Fruit fly (Drosophila melanogaster) whole organism, embryonic: ENCODE measurements around the gene CG7069.

Experiments
- Abd-B ChIP-seq: fragments of 200-800 bp; sonication (Bioruptor generic); optimal IDR thresholded peaks from 2 replicates; lab custom pipeline; 2018; ENCODE audit warnings: missing biosample characterization, mild to moderate bottlenecking, missing genetic modification characterization, moderate library complexity
- Aef1 ChIP-seq: fragments of 200-800 bp; sonication (Bioruptor generic); IDR thresholded peaks from 3 replicates; pipeline ENCODE4 v1.3.6; 2022; ENCODE audit warnings: missing biosample characterization, missing genetic modification characterization
- Antp ChIP-seq: fragments of 200-800 bp; sonication (Bioruptor generic); optimal IDR thresholded peaks from 3 replicates; lab custom pipeline; 2016; ENCODE audit warnings: missing biosample characterization, missing genetic modification characterization
- Asciz ChIP-seq: fragments of 200-800 bp; sonication (Bioruptor generic); optimal IDR thresholded peaks from 2 replicates; lab custom pipeline; 2017; ENCODE audit warnings: missing biosample characterization, mild to moderate bottlenecking, missing genetic modification characterization, missing genetic modification reagents
- B-H2 ChIP-seq: fragments of 200-800 bp; sonication (Bioruptor generic); optimal IDR thresholded peaks from 2 replicates; lab custom pipeline; 2018; ENCODE audit warnings: missing biosample characterization, mild to moderate bottlenecking, missing genetic modification characterization
- CG1024 ChIP-seq: fragments of 200-800 bp; sonication (Bioruptor generic); IDR thresholded peaks from 2 replicates; pipeline ENCODE4 v1.3.6; 2022; ENCODE audit warnings: missing biosample characterization, missing genetic modification characterization
- CG10321 ChIP-seq: fragments of 200-800 bp; sonication (Bioruptor generic); IDR thresholded peaks from 2 replicates; pipeline ENCODE4 v1.3.6; 2022; ENCODE audit warnings: missing biosample characterization, missing genetic modification characterization
- CG11085 ChIP-seq: fragments of 200-800 bp; sonication (Bioruptor generic); IDR thresholded peaks from 2 replicates; pipeline ENCODE4 v1.3.6; 2022; ENCODE audit warnings: missing biosample characterization, missing genetic modification characterization
- CG12155 ChIP-seq: fragments of 200-800 bp; sonication (Bioruptor generic); optimal IDR thresholded peaks from 3 replicates; lab custom pipeline; 2016; ENCODE audit warnings: missing biosample characterization, missing genetic modification characterization
- CG12219 ChIP-seq: fragments of 200-800 bp; sonication (Bioruptor generic); optimal IDR thresholded peaks from 3 replicates; lab custom pipeline; 2018; ENCODE audit warnings: missing biosample characterization, mild to moderate bottlenecking, missing genetic modification characterization
- CG1529 ChIP-seq: fragments of 200-800 bp; sonication (Bioruptor generic); optimal IDR thresholded peaks from 3 replicates; lab custom pipeline; 2018; ENCODE audit warnings: missing biosample characterization, missing genetic modification characterization
- CG1602 ChIP-seq: fragments of 200-800 bp; sonication (Bioruptor generic); optimal IDR thresholded peaks from 3 replicates; lab custom pipeline; 2016; ENCODE audit warnings: missing biosample characterization, missing genetic modification characterization
- CG17328 ChIP-seq: fragments of 200-800 bp; sonication (Bioruptor generic); IDR thresholded peaks from 2 replicates; pipeline ENCODE4 v1.3.6; 2022; ENCODE audit warnings: missing biosample characterization, missing genetic modification characterization
- CG30403 ChIP-seq: fragments of 200-800 bp; sonication (Bioruptor generic); optimal IDR thresholded peaks from 3 replicates; lab custom pipeline; 2016; ENCODE audit warnings: missing biosample characterization, missing genetic modification characterization
- CG31441 ChIP-seq: fragments of 200-800 bp; sonication (Bioruptor generic); IDR thresholded peaks from 2 replicates; pipeline ENCODE4 v1.3.6; 2022; ENCODE audit warnings: missing biosample characterization, missing genetic modification characterization
- CG3163 ChIP-seq: fragments of 200-800 bp; sonication (Bioruptor generic); optimal IDR thresholded peaks from 3 replicates; lab custom pipeline; 2016; ENCODE audit warnings: missing biosample characterization, missing genetic modification characterization
- CG33557 ChIP-seq: fragments of 200-800 bp; sonication (Bioruptor generic); optimal IDR thresholded peaks from 2 replicates; lab custom pipeline; 2019; ENCODE audit warnings: missing biosample characterization, mild to moderate bottlenecking, missing genetic modification characterization, moderate library complexity
- CG4404 ChIP-seq: fragments of 200-800 bp; sonication (Bioruptor generic); IDR thresholded peaks from 2 replicates; pipeline ENCODE4 v1.3.6; 2022; ENCODE audit warnings: missing biosample characterization, missing genetic modification characterization
- CG6654 ChIP-seq: fragments of 200-800 bp; sonication (Bioruptor generic); optimal IDR thresholded peaks from 2 replicates; lab custom pipeline; 2017; ENCODE audit warnings: missing biosample characterization, mild to moderate bottlenecking, missing genetic modification characterization
- CG7271 ChIP-seq: fragments of 200-800 bp; sonication (Bioruptor generic); optimal IDR thresholded peaks from 2 replicates; lab custom pipeline; 2018; ENCODE audit warnings: missing biosample characterization, mild to moderate bottlenecking, missing genetic modification characterization, moderate library complexity
- CG8281 ChIP-seq: fragments of 200-800 bp; sonication (Bioruptor generic); optimal IDR thresholded peaks from 2 replicates; lab custom pipeline; 2018; ENCODE audit warnings: missing biosample characterization, mild to moderate bottlenecking, missing genetic modification characterization, moderate library complexity
- CG9932 ChIP-seq: fragments of 200-800 bp; sonication (Bioruptor generic); IDR thresholded peaks from 2 replicates; pipeline ENCODE4 v1.3.6; 2022; ENCODE audit warnings: missing biosample characterization, missing genetic modification characterization
- CrebB ChIP-seq: fragments of 200-800 bp; sonication (Bioruptor generic); optimal IDR thresholded peaks from 3 replicates; lab custom pipeline; 2018; ENCODE audit warnings: missing biosample characterization, mild to moderate bottlenecking, missing genetic modification characterization
- D ChIP-seq, 2 experiments: fragments of 200-800 bp in 1 of 2; fragments of >200 bp in 1 of 2; sonication (Bioruptor generic) in 1 of 2; optimal IDR thresholded peaks; 2 replicates in 1 of 2; 3 replicates in 1 of 2; lab custom pipeline; 2017; ENCODE audit warnings: mild to moderate bottlenecking in 1 of 2, missing biosample characterization in 1 of 2, missing genetic modification characterization in 1 of 2, missing genetic modification reagents in 1 of 2
- Eip74EF ChIP-seq, 2 experiments: fragments of 200-800 bp in 1 of 2; fragments of >200 bp in 1 of 2; sonication (Bioruptor generic) in 1 of 2; optimal IDR thresholded peaks; 2 replicates each; lab custom pipeline; 2017 to 2019; ENCODE audit warnings: missing biosample characterization in 2 of 2, missing genetic modification characterization in 2 of 2, mild to moderate bottlenecking in 1 of 2, moderate library complexity in 1 of 2
- Ets65A ChIP-seq: fragments of 200-800 bp; sonication (Bioruptor generic); peaks from one replicate; lab custom pipeline; 2016; ENCODE audit warnings: missing biosample characterization, missing genetic modification characterization
- Fer1 ChIP-seq: fragments of 200-800 bp; sonication (Bioruptor generic); optimal IDR thresholded peaks from 2 replicates; lab custom pipeline; 2017; ENCODE audit warnings: missing biosample characterization, mild to moderate bottlenecking, missing genetic modification characterization
- Fer3 ChIP-seq: fragments of 200-800 bp; sonication (Bioruptor generic); optimal IDR thresholded peaks from 2 replicates; lab custom pipeline; 2018; ENCODE audit warnings: missing biosample characterization, mild to moderate bottlenecking, missing genetic modification characterization, moderate library complexity
- HHEX ChIP-seq: fragments of 200-800 bp; sonication (Bioruptor generic); optimal IDR thresholded peaks from 3 replicates; lab custom pipeline; 2017; ENCODE audit warnings: missing biosample characterization, mild to moderate bottlenecking, missing genetic modification characterization, missing genetic modification reagents
- Mad ChIP-seq: fragments of 200-800 bp; sonication (Bioruptor generic); optimal IDR thresholded peaks from 2 replicates; lab custom pipeline; 2016; ENCODE audit warnings: missing biosample characterization, missing genetic modification characterization
- bbx ChIP-seq: fragments of 200-800 bp; sonication (Bioruptor generic); IDR thresholded peaks from 2 replicates; pipeline ENCODE4 v1.3.6; 2022; ENCODE audit warnings: missing biosample characterization, missing genetic modification characterization; ENCODE audit not compliant: partially characterized antibody
- bsh ChIP-seq, 2 experiments: fragments of 200-800 bp; sonication (Bioruptor generic); optimal IDR thresholded peaks; 2 replicates each; lab custom pipeline; 2017 to 2018; ENCODE audit warnings: mild to moderate bottlenecking in 2 of 2, missing biosample characterization in 2 of 2, missing genetic modification characterization in 2 of 2, moderate library complexity in 1 of 2
- caup ChIP-seq: fragments of 200-800 bp; sonication (Bioruptor generic); optimal IDR thresholded peaks from 3 replicates; lab custom pipeline; 2017; ENCODE audit warnings: missing biosample characterization, mild to moderate bottlenecking, missing genetic modification characterization, moderate library complexity; ENCODE audit not compliant: severe bottlenecking
- danr ChIP-seq: fragments of 200-800 bp; sonication (Bioruptor generic); IDR thresholded peaks from 2 replicates; pipeline ENCODE4 v1.3.6; 2022; ENCODE audit warnings: missing biosample characterization, missing genetic modification characterization
- dati ChIP-seq: fragments of 200-800 bp; sonication (Bioruptor generic); IDR thresholded peaks from 2 replicates; pipeline ENCODE4 v1.3.6; 2022; ENCODE audit warnings: missing biosample characterization, missing genetic modification characterization
- ems ChIP-seq: fragments of 200-800 bp; sonication (Bioruptor generic); optimal IDR thresholded peaks from 3 replicates; lab custom pipeline; 2016; ENCODE audit warnings: missing biosample characterization, missing genetic modification characterization
- fru ChIP-seq: fragments of >200 bp; optimal IDR thresholded peaks from 2 replicates; lab custom pipeline; 2017
- ind ChIP-seq: fragments of 200-800 bp; sonication (Bioruptor generic); optimal IDR thresholded peaks from 3 replicates; lab custom pipeline; 2016; ENCODE audit warnings: missing biosample characterization, missing genetic modification characterization
- jigr1 ChIP-seq: fragments of 200-800 bp; sonication (Bioruptor generic); IDR thresholded peaks from 3 replicates; pipeline ENCODE4 v1.3.6; 2022; ENCODE audit warnings: missing biosample characterization, missing genetic modification characterization
- sc ChIP-seq, 3 experiments: fragments of >200 bp in 2 of 3; fragments of 200-800 bp in 1 of 3; sonication (Bioruptor generic) in 1 of 3; optimal IDR thresholded peaks; 2 replicates in 2 of 3; 3 replicates in 1 of 3; lab custom pipeline; 2017; ENCODE audit warnings: mild to moderate bottlenecking in 1 of 3, missing biosample characterization in 1 of 3, missing genetic modification characterization in 1 of 3, missing genetic modification reagents in 1 of 3
- scrt ChIP-seq: fragments of 200-800 bp; sonication (Bioruptor generic); optimal IDR thresholded peaks from 2 replicates; lab custom pipeline; 2018; ENCODE audit warnings: missing biosample characterization, mild to moderate bottlenecking, missing genetic modification characterization, moderate library complexity
- sob ChIP-seq: fragments of 200-800 bp; sonication (Bioruptor generic); IDR thresholded peaks from 2 replicates; pipeline ENCODE4 v1.3.6; 2022; ENCODE audit warnings: missing biosample characterization, missing genetic modification characterization
- trem ChIP-seq: fragments of 200-800 bp; optimal IDR thresholded peaks from 3 replicates; lab custom pipeline; 2019; ENCODE audit warnings: missing biosample characterization, mild to moderate bottlenecking, missing genetic modification characterization, moderate library complexity
- zf30C ChIP-seq: fragments of 200-800 bp; sonication (Bioruptor generic); optimal IDR thresholded peaks from 3 replicates; lab custom pipeline; 2018; ENCODE audit warnings: missing biosample characterization, mild to moderate bottlenecking, missing genetic modification characterization

The CG7069 gene

dm6 chr3R:22410537-22411360, 38.1 kb downstream of the CG7069 start, which contains the start of the genes CG13850 and lqfR (continued):
- TF ChIP-seq sc (optimal IDR thresholded peaks at IDR 0.05; lab: Kevin White, UChicago) (no peak), sc (GFP tag; optimal IDR thresholded peaks at IDR 0.05; lab: Kevin White, UChicago) (peak; percentile 52), CG12155 (GFP tag; lab: Kevin White, UChicago) (peak; percentile 77), CG30403 (GFP tag; lab: Kevin White, UChicago) (peak; percentile 91), CG10321 (GFP tag; lab: Robert Waterston, UW) (0 out of 2 replicates have a peak, but pooled peaks have one; percentile 4), sob (GFP tag; lab: Robert Waterston, UW) (peak; percentile 82), ind (GFP tag; lab: Kevin White, UChicago) (peak; percentile 78), CG12219 (GFP tag; lab: Kevin White, UChicago) (no peak), CG7271 (tag; lab: Kevin White, UChicago) (no peak), Aef1 (GFP tag; lab: Robert Waterston, UW) (no peak; the same call in 1 of the 3 replicates), bbx (GFP tag; lab: Robert Waterston, UW) (0 out of 2 replicates have a peak, but pooled peaks have one; percentile 6), CG8281 (tag; lab: Kevin White, UChicago) (peak; percentile 44), Antp (GFP tag; lab: Kevin White, UChicago) (peak; percentile 69), CG17328 (GFP tag; lab: Robert Waterston, UW) (no peak), trem (tag; lab: Kevin White, UChicago) (peak; percentile 84), B-H2 (GFP tag; lab: Kevin White, UChicago) (peak; percentile 47), scrt (GFP tag; lab: Kevin White, UChicago) (no peak), CG6654 (GFP tag; lab: Kevin White, UChicago) (peak; percentile 40), Mad (GFP tag; lab: Kevin White, UChicago) (peak; percentile 66), zf30C (no peak), Ets65A (GFP tag; lab: Kevin White, UChicago) (peak; percentile 99), danr (GFP tag; lab: Robert Waterston, UW) (no peak), CG33557 (peak; percentile 64), jigr1 (GFP tag; lab: Robert Waterston, UW) (no peak), CG1602 (peak; percentile 78), HHEX (GFP tag; lab: Kevin White, UChicago) (peak; percentile 56), ems (peak; percentile 80), D (optimal IDR thresholded peaks at IDR 0.05; lab: Kevin White, UChicago) (no peak), D (GFP tag; optimal IDR thresholded peaks at IDR 0.05; lab: Kevin White, UChicago) (peak; percentile 64), caup (peak; percentile 80), CrebB (no peak), dati (GFP tag; lab: Robert Waterston, UW) (no peak), CG1529 (peak; percentile 44), Eip74EF (GFP tag; optimal IDR thresholded peaks at IDR 0.05; lab: Kevin White, UChicago) (no peak), CG31441 (GFP tag; lab: Robert Waterston, UW) (peak; percentile 52; the same call in 1 of the 2 replicates), CG11085 (GFP tag; lab: Robert Waterston, UW) (peak; percentile 40; the same call in 1 of the 2 replicates), CG3163 (GFP tag; lab: Kevin White, UChicago) (peak; percentile 59), Fer3 (tag; lab: Kevin White, UChicago) (peak; percentile 64), CG4404 (GFP tag; lab: Robert Waterston, UW) (peak; percentile 66; the same call in 1 of the 2 replicates), CG1024 (GFP tag; lab: Robert Waterston, UW) (no peak), Fer1 (GFP tag; lab: Kevin White, UChicago) (no peak), bsh (GFP tag; optimal IDR thresholded peaks at IDR 0.05; lab: Kevin White, UChicago) (peak in 1 of 2 experiments; percentile 38), fru (lab: Kevin White, UChicago) (no peak), Abd-B (GFP tag; lab: Kevin White, UChicago) (peak; percentile 79), Asciz (GFP tag; lab: Kevin White, UChicago) (peak; percentile 35), CG9932 (peak; percentile 87)
